Worm (Caenorhabditis elegans) whole organism, L3 larva: ENCODE results near the gene smc-5.

Experiments
- R02D3.7 ChIP-seq: fragments of 150-350 bp; optimal IDR thresholded peaks from 2 replicates; lab custom pipeline; 2014; ENCODE audit warnings: missing biosample characterization, missing genetic modification characterization
- ceh-28 ChIP-seq: fragments of 150-350 bp; optimal IDR thresholded peaks from 2 replicates; lab custom pipeline; 2014; ENCODE audit warnings: missing biosample characterization, missing genetic modification reagents, missing genetic modification characterization
- ceh-9 ChIP-seq: sonication (generic microtip); optimal IDR thresholded peaks from 2 replicates; lab custom pipeline; 2018; ENCODE audit warnings: missing biosample characterization, missing genetic modification characterization
- egl-5 ChIP-seq: fragments of 150-350 bp; optimal IDR thresholded peaks from 2 replicates; lab custom pipeline; 2017; ENCODE audit warnings: missing biosample characterization, missing genetic modification reagents, missing genetic modification characterization, inconsistent platforms
- elt-2 ChIP-seq: sonication (generic microtip); optimal IDR thresholded peaks from 2 replicates; lab custom pipeline; 2016; ENCODE audit warnings: missing genetic modification reagents, mild to moderate bottlenecking, missing genetic modification characterization, missing compliant biosample characterization
- elt-3 ChIP-seq, 3 experiments: fragments of 150-350 bp in 1 of 3; sonication (generic microtip) in 2 of 3; optimal IDR thresholded peaks; 2 replicates in 2 of 3; 4 replicates in 1 of 3; lab custom pipeline; 2014 to 2017; ENCODE audit warnings: missing biosample characterization in 3 of 3, missing genetic modification characterization in 3 of 3
- eor-1 ChIP-seq, 2 experiments: fragments of 150-350 bp; optimal IDR thresholded peaks; 2 replicates each; lab custom pipeline; 2014 to 2018; ENCODE audit warnings: missing biosample characterization in 2 of 2, missing genetic modification characterization in 2 of 2
- fkh-2 ChIP-seq: fragments of 150-350 bp; optimal IDR thresholded peaks from 2 replicates; lab custom pipeline; 2014; ENCODE audit warnings: missing biosample characterization, missing genetic modification reagents, missing genetic modification characterization
- fos-1 ChIP-seq: fragments of 150-350 bp; optimal IDR thresholded peaks from 2 replicates; lab custom pipeline; 2014; ENCODE audit warnings: missing biosample characterization, missing genetic modification characterization
- hmg-11 ChIP-seq: sonication (generic microtip); optimal IDR thresholded peaks from 2 replicates; lab custom pipeline; 2016; ENCODE audit warnings: missing genetic modification characterization, missing compliant biosample characterization
- jun-1 ChIP-seq: fragments of 150-350 bp; optimal IDR thresholded peaks from 2 replicates; lab custom pipeline; 2014; ENCODE audit warnings: missing biosample characterization, missing genetic modification reagents, missing genetic modification characterization
- lin-39 ChIP-seq: fragments of 150-350 bp; optimal IDR thresholded peaks from 2 replicates; lab custom pipeline; 2018; ENCODE audit warnings: missing biosample characterization, missing genetic modification reagents, missing genetic modification characterization
- lsy-12 ChIP-seq: sonication (generic microtip); optimal IDR thresholded peaks from 2 replicates; lab custom pipeline; 2016; ENCODE audit warnings: mild to moderate bottlenecking, missing genetic modification characterization, missing compliant biosample characterization
- mdl-1 ChIP-seq: fragments of 150-350 bp; optimal IDR thresholded peaks from 2 replicates; lab custom pipeline; 2014; ENCODE audit warnings: missing biosample characterization, missing genetic modification characterization
- nfya-1 ChIP-seq: sonication (generic microtip); optimal IDR thresholded peaks from 2 replicates; lab custom pipeline; 2017; ENCODE audit warnings: missing genetic modification characterization, mild to moderate bottlenecking, missing compliant biosample characterization, antibody characterized with exemption, moderate library complexity; ENCODE audit not compliant: insufficient read depth
- nhr-11 ChIP-seq: fragments of 150-350 bp; optimal IDR thresholded peaks from 2 replicates; lab custom pipeline; 2014; ENCODE audit warnings: missing biosample characterization, missing genetic modification characterization
- nhr-23 ChIP-seq: fragments of 150-350 bp; optimal IDR thresholded peaks from 2 replicates; lab custom pipeline; 2014; ENCODE audit warnings: missing biosample characterization, missing genetic modification reagents, missing genetic modification characterization
- nhr-25 ChIP-seq: sonication (generic microtip); optimal IDR thresholded peaks from 2 replicates; lab custom pipeline; 2017; ENCODE audit warnings: missing biosample characterization, missing genetic modification characterization
- nhr-28 ChIP-seq: fragments of 150-350 bp; optimal IDR thresholded peaks from 2 replicates; lab custom pipeline; 2014; ENCODE audit warnings: missing biosample characterization, missing genetic modification characterization
- nhr-43 ChIP-seq: sonication (generic microtip); optimal IDR thresholded peaks from 2 replicates; lab custom pipeline; 2016; ENCODE audit warnings: mild to moderate bottlenecking, missing genetic modification characterization, missing compliant biosample characterization; ENCODE audit not compliant: poor library complexity, severe bottlenecking
- nhr-67 ChIP-seq: fragments of 150-350 bp; optimal IDR thresholded peaks from 2 replicates; lab custom pipeline; 2014; ENCODE audit warnings: missing biosample characterization, missing genetic modification characterization
- nhr-76 ChIP-seq: fragments of 150-350 bp; sonication (generic microtip); optimal IDR thresholded peaks from 5 replicates; lab custom pipeline; 2014; ENCODE audit warnings: missing biosample characterization, missing genetic modification characterization
- pha-4 ChIP-seq: fragments of 150-350 bp; optimal IDR thresholded peaks from 2 replicates; lab custom pipeline; 2014; ENCODE audit warnings: missing biosample characterization, missing genetic modification reagents, missing genetic modification characterization
- pqm-1 ChIP-seq: fragments of 150-350 bp; optimal IDR thresholded peaks from 2 replicates; lab custom pipeline; 2017; ENCODE audit warnings: missing biosample characterization, missing genetic modification characterization, inconsistent platforms
- zag-1 ChIP-seq: fragments of 150-350 bp; optimal IDR thresholded peaks from 2 replicates; lab custom pipeline; 2014; ENCODE audit warnings: missing biosample characterization, missing genetic modification characterization

The smc-5 gene

DNA sequence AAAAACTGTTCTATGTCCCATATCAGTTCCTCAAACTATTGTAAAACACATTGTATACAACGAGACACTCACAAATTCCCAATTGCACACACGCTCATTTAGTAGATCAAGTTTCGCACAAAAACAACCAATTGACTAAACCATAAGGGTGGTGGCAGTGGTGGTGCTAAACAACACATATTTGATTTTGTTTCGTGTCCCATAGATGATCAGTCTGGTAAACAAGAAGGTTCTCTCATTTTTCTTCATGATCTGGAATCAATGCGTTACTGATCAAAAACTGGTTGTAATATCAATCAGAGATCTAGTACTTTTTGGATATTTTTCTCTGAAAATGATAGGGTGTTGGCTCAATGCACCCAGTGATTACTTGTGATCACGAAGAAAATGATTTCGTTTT is 43.3 kb upstream of the smc-5 start:
- TF ChIP-seq pqm-1 (tag; lab: Kevin White, UChicago) (no peak), eor-1 (tag; optimal IDR thresholded peaks at IDR 0.05; lab: Kevin White, UChicago) (no peak), elt-2 (tag; lab: Kevin White, UChicago) (no peak), nhr-28 (tag; lab: Kevin White, UChicago) (no peak), nhr-25 (tag; lab: Kevin White, UChicago) (no peak)

DNA sequence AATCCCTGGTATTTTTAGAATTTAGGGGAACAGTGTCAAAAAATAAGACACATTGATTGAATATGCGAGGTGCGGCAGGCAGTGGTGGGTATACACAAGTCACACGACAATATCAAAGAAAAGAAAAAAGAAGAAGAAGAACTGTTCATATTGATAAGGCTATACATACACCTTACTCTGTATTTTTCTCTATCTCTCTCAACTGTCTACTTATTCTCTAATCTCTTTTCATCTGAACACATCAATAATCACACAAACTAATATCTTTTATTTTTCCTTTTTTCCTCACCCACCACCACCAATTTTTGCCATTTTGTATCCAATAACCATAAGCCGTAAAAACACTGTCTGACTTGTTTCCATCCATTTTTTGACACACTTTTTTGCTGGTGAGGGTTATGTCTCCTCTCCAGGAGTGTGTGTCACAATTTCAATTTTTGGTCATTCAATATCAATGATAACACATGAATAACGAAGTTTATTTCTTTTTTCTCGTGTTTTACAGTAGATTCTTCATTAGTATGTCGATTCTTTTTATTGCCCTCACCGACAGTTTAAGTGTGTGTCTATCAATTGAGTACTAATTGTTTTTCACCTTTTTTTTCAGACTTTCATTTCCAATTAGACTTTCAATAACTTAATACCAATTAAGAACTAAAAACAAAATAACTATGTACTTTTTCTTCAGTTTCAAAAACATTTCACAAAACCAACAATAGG is 42.4 kb upstream of the smc-5 start:
- TF ChIP-seq nfya-1 (tag; lab: Kevin White, UChicago), result peak; percentile 7
- peak; percentile 100 for TF ChIP-seq elt-2 (tag; lab: Kevin White, UChicago)
- peak; percentile 32 for TF ChIP-seq ceh-28
- peak; percentile 15 for TF ChIP-seq nhr-23 (tag; lab: Kevin White, UChicago)
- peak; percentile 67 for TF ChIP-seq nhr-25 (tag; lab: Kevin White, UChicago)
- peak; percentile 45 for TF ChIP-seq pqm-1 (tag; lab: Kevin White, UChicago)
- no peak for TF ChIP-seq lsy-12 (tag; lab: Kevin White, UChicago)
- TF ChIP-seq nhr-11, result no peak
- no peak for TF ChIP-seq fkh-2 (tag; lab: Kevin White, UChicago)
- TF ChIP-seq mdl-1 (tag; lab: Kevin White, UChicago), result no peak
- TF ChIP-seq nhr-43 (tag; lab: Kevin White, UChicago), result peak; percentile 59
- TF ChIP-seq jun-1 (tag; lab: Kevin White, UChicago), result peak; percentile 54
- TF ChIP-seq pha-4, result peak; percentile 28
- TF ChIP-seq nhr-76 (tag; lab: Kevin White, UChicago), result no peak
- TF ChIP-seq, all 47 proteins: peak for 9

ce11 chrII:5020513-5021081 is 41.3 kb upstream of the smc-5 start:
- TF ChIP-seq elt-2 (tag; lab: Kevin White, UChicago) (peak; percentile 88), fos-1 (tag; lab: Kevin White, UChicago) (no peak), lin-39 (tag; lab: Kevin White, UChicago) (no peak), pha-4 (peak; percentile 33)

- TF ChIP-seq elt-3 (tag; optimal IDR thresholded peaks at IDR 0.05; lab: Kevin White, UChicago) (peak in 1 of 3 experiments; percentile 3), egl-5 (tag; lab: Kevin White, UChicago) (no peak), nhr-25 (tag; lab: Kevin White, UChicago) (peak; percentile 75), ceh-9 (no peak)
Measured at ce11 chrII:5021518-5021917, 40.4 kb upstream of the smc-5 start.

ce11 chrII:5022381-5022855 is 39.5 kb upstream of the smc-5 start, which contains the start of the genes nsy-1 and F59A6.13:
TSS of gene nsy-1 (plus strand) at chrII:5022757.
TSS of gene F59A6.13 (plus strand) at chrII:5022805.
- TF ChIP-seq elt-2 (tag; lab: Kevin White, UChicago) (peak; percentile 98), zag-1 (tag; lab: Kevin White, UChicago) (no peak), pqm-1 (tag; lab: Kevin White, UChicago) (peak; percentile 60), pha-4 (peak; percentile 11)
- TF ChIP-seq, all 47 proteins: peak for 3

DNA sequence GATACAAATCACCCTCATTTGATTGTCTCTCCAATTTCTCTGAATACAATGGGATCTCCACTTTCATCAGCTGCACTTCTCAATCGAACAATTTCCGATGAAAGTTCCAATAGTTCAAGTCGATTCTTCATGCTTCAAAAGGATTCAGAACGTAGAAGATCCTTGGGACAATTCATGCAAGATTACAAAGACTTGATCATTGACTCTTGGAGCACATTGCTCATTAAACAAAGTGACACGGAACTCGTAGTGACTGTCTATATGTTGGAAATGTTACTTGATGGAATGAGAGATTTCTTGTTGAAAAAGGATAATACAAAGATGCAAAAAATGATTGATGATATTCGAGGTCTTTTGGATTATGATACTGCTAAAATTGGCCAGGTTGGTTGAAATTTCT is 34.0 kb upstream of the smc-5 start:
- TF ChIP-seq nhr-23 (tag; lab: Kevin White, UChicago) (no peak), hmg-11 (no peak), fkh-2 (tag; lab: Kevin White, UChicago) (no peak), elt-3 (tag; optimal IDR thresholded peaks at IDR 0.05; lab: Kevin White, UChicago) (no peak), nhr-67 (no peak)
- TF ChIP-seq, all 47 proteins: peak for 0

DNA sequence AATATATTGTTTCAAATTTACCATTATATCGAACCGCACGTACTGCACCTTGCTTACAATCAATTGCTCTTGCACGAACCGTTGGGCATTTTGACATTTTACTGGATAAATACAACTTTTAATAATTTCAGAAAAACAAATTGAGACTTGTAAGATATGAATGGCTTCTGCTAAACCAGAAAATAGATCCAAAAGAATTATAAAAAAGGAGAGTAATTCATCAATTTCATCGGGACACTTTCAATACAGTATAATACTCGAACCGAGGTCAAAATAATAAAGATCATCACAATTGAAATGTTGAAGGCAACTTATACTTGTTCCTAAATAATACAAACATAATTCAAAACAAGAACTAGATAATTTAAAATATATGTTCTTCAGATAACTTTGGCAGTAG is 30.3 kb upstream of the smc-5 start, which contains the start of gene wdr-83:
Gene wdr-83, minus strand, starts transcription at position 101 of the 400 bp plus-strand sequence.
- no peak for TF ChIP-seq R02D3.7
- no peak for TF ChIP-seq jun-1 (tag; lab: Kevin White, UChicago)
